Fruit fly (Drosophila melanogaster) whole organism, embryonic: ENCODE results near the gene drongo.

ENCODE experiments used
- Adf1 ChIP-seq: fragments of 200-800 bp; sonication (Bioruptor generic); IDR thresholded peaks from 2 replicates; pipeline ENCODE4 v1.3.6; 2022; ENCODE audit warnings: missing biosample characterization, missing genetic modification characterization
- BtbVII ChIP-seq: fragments of 200-800 bp; sonication (Bioruptor generic); optimal IDR thresholded peaks from 3 replicates; lab custom pipeline; 2017; ENCODE audit warnings: missing biosample characterization, mild to moderate bottlenecking, missing genetic modification characterization
- Bteb2 ChIP-seq: fragments of 200-800 bp; sonication (Bioruptor generic); optimal IDR thresholded peaks from 2 replicates; lab custom pipeline; 2016; ENCODE audit warnings: missing biosample characterization, missing genetic modification characterization
- CG10147 ChIP-seq: fragments of 200-800 bp; sonication (Bioruptor generic); optimal IDR thresholded peaks from 2 replicates; lab custom pipeline; 2019; ENCODE audit warnings: missing biosample characterization, mild to moderate bottlenecking, missing genetic modification characterization, moderate library complexity
- CG10321 ChIP-seq: fragments of 200-800 bp; sonication (Bioruptor generic); IDR thresholded peaks from 2 replicates; pipeline ENCODE4 v1.3.6; 2022; ENCODE audit warnings: missing biosample characterization, missing genetic modification characterization
- CG10979 ChIP-seq: fragments of 200-800 bp; sonication (Bioruptor generic); optimal IDR thresholded peaks from 2 replicates; lab custom pipeline; 2018; ENCODE audit warnings: missing biosample characterization, mild to moderate bottlenecking, missing genetic modification characterization, moderate library complexity
- CG11504 ChIP-seq: fragments of 200-800 bp; sonication (Bioruptor generic); optimal IDR thresholded peaks from 3 replicates; lab custom pipeline; 2019; ENCODE audit warnings: missing biosample characterization, mild to moderate bottlenecking, missing genetic modification characterization, moderate library complexity
- CG12071 ChIP-seq: fragments of 200-800 bp; sonication (Bioruptor generic); optimal IDR thresholded peaks from 3 replicates; lab custom pipeline; 2018; ENCODE audit warnings: missing biosample characterization, mild to moderate bottlenecking, missing genetic modification characterization
- CG13123 ChIP-seq: fragments of 200-800 bp; sonication (Bioruptor generic); optimal IDR thresholded peaks from 2 replicates; lab custom pipeline; 2016; ENCODE audit warnings: missing biosample characterization, missing genetic modification characterization
- CG13296 ChIP-seq: fragments of 200-800 bp; sonication (Bioruptor generic); optimal IDR thresholded peaks from 3 replicates; lab custom pipeline; 2018; ENCODE audit warnings: missing biosample characterization, mild to moderate bottlenecking, missing genetic modification characterization
- CG14441 ChIP-seq: fragments of 200-800 bp; sonication (Bioruptor generic); IDR thresholded peaks from 2 replicates; pipeline ENCODE4 v1.3.6; 2022; ENCODE audit warnings: missing biosample characterization, missing genetic modification characterization
- CG14965 ChIP-seq: fragments of 200-800 bp; sonication (Bioruptor generic); optimal IDR thresholded peaks from 2 replicates; lab custom pipeline; 2016; ENCODE audit warnings: missing biosample characterization, missing genetic modification characterization, borderline replicate concordance
- CG1603 ChIP-seq: fragments of 200-800 bp; sonication (Bioruptor generic); optimal IDR thresholded peaks from 2 replicates; lab custom pipeline; 2019; ENCODE audit warnings: missing biosample characterization, mild to moderate bottlenecking, missing genetic modification characterization, moderate library complexity
- CG17328 ChIP-seq: fragments of 200-800 bp; sonication (Bioruptor generic); IDR thresholded peaks from 2 replicates; pipeline ENCODE4 v1.3.6; 2022; ENCODE audit warnings: missing biosample characterization, missing genetic modification characterization
- CG17912 ChIP-seq: fragments of 200-800 bp; sonication (Bioruptor generic); optimal IDR thresholded peaks from 2 replicates; lab custom pipeline; 2018; ENCODE audit warnings: missing biosample characterization, mild to moderate bottlenecking, missing genetic modification characterization
- CG31224 ChIP-seq: fragments of 200-800 bp; sonication (Bioruptor generic); IDR thresholded peaks from 2 replicates; pipeline ENCODE4 v1.3.6; 2022; ENCODE audit warnings: missing biosample characterization, missing genetic modification characterization
- CG31441 ChIP-seq: fragments of 200-800 bp; sonication (Bioruptor generic); IDR thresholded peaks from 2 replicates; pipeline ENCODE4 v1.3.6; 2022; ENCODE audit warnings: missing biosample characterization, missing genetic modification characterization
- CG3163 ChIP-seq: fragments of 200-800 bp; sonication (Bioruptor generic); optimal IDR thresholded peaks from 3 replicates; lab custom pipeline; 2016; ENCODE audit warnings: missing biosample characterization, missing genetic modification characterization
- CG6683 ChIP-seq: fragments of 200-800 bp; sonication (Bioruptor generic); optimal IDR thresholded peaks from 2 replicates; lab custom pipeline; 2017; ENCODE audit warnings: missing biosample characterization, mild to moderate bottlenecking, missing genetic modification characterization, missing genetic modification reagents
- CG7556 ChIP-seq: fragments of 200-800 bp; sonication (Bioruptor generic); optimal IDR thresholded peaks from 2 replicates; lab custom pipeline; 2017; ENCODE audit warnings: missing biosample characterization, mild to moderate bottlenecking, missing genetic modification characterization
- Dref ChIP-seq: fragments of 200-800 bp; sonication (Bioruptor generic); IDR thresholded peaks from 2 replicates; pipeline ENCODE4 v1.3.6; 2022; ENCODE audit warnings: missing biosample characterization, missing genetic modification characterization
- Fer1 ChIP-seq: fragments of 200-800 bp; sonication (Bioruptor generic); optimal IDR thresholded peaks from 2 replicates; lab custom pipeline; 2017; ENCODE audit warnings: missing biosample characterization, mild to moderate bottlenecking, missing genetic modification characterization
- H15 ChIP-seq: fragments of 200-800 bp; sonication (Bioruptor generic); IDR thresholded peaks from 3 replicates; pipeline ENCODE4 v1.3.6; 2022; ENCODE audit warnings: missing biosample characterization, missing genetic modification characterization
- Hr3 ChIP-seq: fragments of 200-800 bp; sonication (Bioruptor generic); optimal IDR thresholded peaks from 3 replicates; lab custom pipeline; 2016; ENCODE audit warnings: missing biosample characterization, missing genetic modification characterization
- Hsf ChIP-seq: fragments of 200-800 bp; sonication (Bioruptor generic); optimal IDR thresholded peaks from 3 replicates; lab custom pipeline; 2016; ENCODE audit warnings: missing biosample characterization, missing genetic modification characterization
- MTF-1 ChIP-seq: fragments of 200-800 bp; sonication (Bioruptor generic); optimal IDR thresholded peaks from 2 replicates; lab custom pipeline; 2018; ENCODE audit warnings: missing biosample characterization, mild to moderate bottlenecking, missing genetic modification characterization, borderline replicate concordance
- Med ChIP-seq: fragments of 200-800 bp; sonication (Bioruptor generic); peaks from one replicate; lab custom pipeline; 2016; ENCODE audit warnings: missing biosample characterization, missing genetic modification characterization, mild to moderate bottlenecking, inconsistent platforms, moderate library complexity
- NK7.1 ChIP-seq: fragments of 200-800 bp; sonication (Bioruptor generic); optimal IDR thresholded peaks from 3 replicates; lab custom pipeline; 2016; ENCODE audit warnings: missing biosample characterization, missing genetic modification characterization
- Oli ChIP-seq: fragments of 200-800 bp; sonication (Bioruptor generic); optimal IDR thresholded peaks from 2 replicates; lab custom pipeline; 2018; ENCODE audit warnings: missing biosample characterization, mild to moderate bottlenecking, missing genetic modification characterization, moderate library complexity
- Spps ChIP-seq: fragments of 200-800 bp; sonication (Bioruptor generic); optimal IDR thresholded peaks from 2 replicates; lab custom pipeline; 2018; ENCODE audit warnings: missing biosample characterization, mild to moderate bottlenecking, missing genetic modification characterization
- Taf1 ChIP-seq: fragments of 200-800 bp; sonication (Bioruptor generic); IDR thresholded peaks from 2 replicates; pipeline ENCODE4 v1.3.6; 2022; ENCODE audit warnings: missing biosample characterization, missing genetic modification characterization
- ab ChIP-seq: fragments of 200-800 bp; sonication (Bioruptor generic); optimal IDR thresholded peaks from 2 replicates; lab custom pipeline; 2016; ENCODE audit warnings: missing biosample characterization, missing genetic modification characterization
- disco-r ChIP-seq: fragments of 200-800 bp; sonication (Bioruptor generic); optimal IDR thresholded peaks from 2 replicates; lab custom pipeline; 2016; ENCODE audit warnings: missing biosample characterization, missing genetic modification characterization
- ewg ChIP-seq: fragments of 200-800 bp; sonication (Bioruptor generic); optimal IDR thresholded peaks from 3 replicates; lab custom pipeline; 2017; ENCODE audit warnings: mild to moderate bottlenecking, missing biosample characterization, missing genetic modification reagents, missing genetic modification characterization
- fd102C ChIP-seq: fragments of 200-800 bp; sonication (Bioruptor generic); optimal IDR thresholded peaks from 2 replicates; lab custom pipeline; 2018; ENCODE audit warnings: missing biosample characterization, mild to moderate bottlenecking, missing genetic modification characterization, moderate library complexity
- fd3F ChIP-seq: fragments of 200-800 bp; sonication (Bioruptor generic); optimal IDR thresholded peaks from 2 replicates; lab custom pipeline; 2018; ENCODE audit warnings: missing biosample characterization, mild to moderate bottlenecking, missing genetic modification characterization, moderate library complexity
- lilli ChIP-seq: fragments of 200-800 bp; sonication (Bioruptor generic); optimal IDR thresholded peaks from 3 replicates; lab custom pipeline; 2016; ENCODE audit warnings: missing biosample characterization, missing genetic modification characterization
- lmd ChIP-seq: fragments of 200-800 bp; sonication (Bioruptor generic); IDR thresholded peaks from 2 replicates; pipeline ENCODE4 v1.3.6; 2022; ENCODE audit warnings: missing biosample characterization, missing genetic modification characterization
- nerfin-2 ChIP-seq: fragments of 200-800 bp; sonication (Bioruptor generic); IDR thresholded peaks from 2 replicates; pipeline ENCODE4 v1.3.6; 2022; ENCODE audit warnings: missing biosample characterization, missing genetic modification characterization; ENCODE audit not compliant: partially characterized antibody
- nom ChIP-seq: fragments of 200-800 bp; sonication (Bioruptor generic); optimal IDR thresholded peaks from 2 replicates; lab custom pipeline; 2017; ENCODE audit warnings: missing biosample characterization, missing genetic modification characterization, mild to moderate bottlenecking, moderate library complexity, missing genetic modification reagents
- pan ChIP-seq, 4 experiments: fragments of >200 bp in 3 of 4; fragments of 200-800 bp in 1 of 4; sonication (Bioruptor generic) in 1 of 4; optimal IDR thresholded peaks in 3 of 4; IDR thresholded peaks in 1 of 4; 2 replicates each; pipeline versions ENCODE4 v1.3.6 to Lab custom; 2017 to 2022; ENCODE audit warnings: missing biosample characterization in 2 of 4, missing genetic modification characterization in 2 of 4, mixed read lengths in 1 of 4
- peb ChIP-seq: fragments of 200-800 bp; sonication (Bioruptor generic); IDR thresholded peaks from 2 replicates; pipeline ENCODE4 v1.3.6; 2022; ENCODE audit warnings: missing biosample characterization, missing genetic modification characterization
- sens ChIP-seq: fragments of 200-800 bp; sonication (Bioruptor generic); peaks from one replicate; lab custom pipeline; 2016; ENCODE audit warnings: missing biosample characterization, missing genetic modification characterization
- slou ChIP-seq: fragments of 200-800 bp; sonication (Bioruptor generic); optimal IDR thresholded peaks from 3 replicates; lab custom pipeline; 2016; ENCODE audit warnings: missing biosample characterization, missing genetic modification characterization
- so ChIP-seq: fragments of 200-800 bp; sonication (Bioruptor generic); IDR thresholded peaks from 3 replicates; pipeline ENCODE4 v1.3.6; 2022; ENCODE audit warnings: missing biosample characterization, missing genetic modification characterization
- sr ChIP-seq: fragments of 200-800 bp; sonication (Bioruptor generic); IDR thresholded peaks from 3 replicates; pipeline ENCODE4 v1.3.6; 2022; ENCODE audit warnings: missing biosample characterization, missing genetic modification characterization
- tll ChIP-seq, 2 experiments: fragments of 200-800 bp in 1 of 2; fragments of >200 bp in 1 of 2; sonication (Bioruptor generic) in 1 of 2; optimal IDR thresholded peaks; 2 replicates each; lab custom pipeline; 2017 to 2019; ENCODE audit warnings: missing biosample characterization in 2 of 2, missing genetic modification characterization in 2 of 2, mild to moderate bottlenecking in 1 of 2, moderate library complexity in 1 of 2
- tup ChIP-seq: fragments of 200-800 bp; sonication (Bioruptor generic); optimal IDR thresholded peaks from 2 replicates; lab custom pipeline; 2016; ENCODE audit warnings: missing biosample characterization, mild to moderate bottlenecking, missing genetic modification characterization, moderate library complexity
- z ChIP-seq: fragments of 200-800 bp; sonication (Bioruptor generic); IDR thresholded peaks from 3 replicates; pipeline ENCODE4 v1.3.6; 2022; ENCODE audit warnings: missing biosample characterization, missing genetic modification characterization
- zfh2 ChIP-seq: fragments of 200-800 bp; sonication (Bioruptor generic); optimal IDR thresholded peaks from 2 replicates; lab custom pipeline; 2016; ENCODE audit warnings: missing biosample characterization, missing genetic modification characterization

The drongo gene

dm6 chr2L:850727-851257 lies at the start of gene drongo (continued):
- TF ChIP-seq disco-r (GFP tag; lab: Kevin White, UChicago): no peak
- peak; percentile 95 for TF ChIP-seq Dref
- peak; percentile 90 for TF ChIP-seq Med
- peak; percentile 86 for TF ChIP-seq sens (GFP tag; lab: Kevin White, UChicago)
- TF ChIP-seq CG1603: peak; percentile 86
- peak; percentile 38 for TF ChIP-seq CG12071 (GFP tag; lab: Kevin White, UChicago)
- TF ChIP-seq tll (GFP tag; optimal IDR thresholded peaks at IDR 0.05; lab: Kevin White, UChicago): no peak
- no peak for TF ChIP-seq tup (GFP tag; lab: Kevin White, UChicago)
- TF ChIP-seq BtbVII (GFP tag; lab: Kevin White, UChicago): no peak
- TF ChIP-seq CG31441 (GFP tag; lab: Robert Waterston, UW): no peak; the same call in 1 of the 2 replicates
- TF ChIP-seq slou (GFP tag; lab: Kevin White, UChicago): no peak
- TF ChIP-seq zfh2: no peak
- TF ChIP-seq CG13123 (GFP tag; lab: Kevin White, UChicago): no peak
- peak; percentile 54 for TF ChIP-seq Fer1 (GFP tag; lab: Kevin White, UChicago)
- TF ChIP-seq Hr3 (GFP tag; lab: Kevin White, UChicago): no peak
- no peak for TF ChIP-seq H15 (GFP tag; lab: Robert Waterston, UW)
- TF ChIP-seq CG11504 (tag; lab: Kevin White, UChicago): peak; percentile 48
- no peak for TF ChIP-seq CG14965 (GFP tag; lab: Kevin White, UChicago)
- peak; percentile 18 for TF ChIP-seq CG3163 (GFP tag; lab: Kevin White, UChicago)
- no peak for TF ChIP-seq Bteb2
- no peak for TF ChIP-seq CG6683
- peak; percentile 32; the same call in 1 of the 2 replicates for TF ChIP-seq CG17328
- TF ChIP-seq CG14441 (GFP tag; lab: Robert Waterston, UW): peak; percentile 32; the same call in 1 of the 2 replicates
- TF ChIP-seq fd3F: no peak
- TF ChIP-seq peb (GFP tag; lab: Robert Waterston, UW): no peak
- TF ChIP-seq CG10979 (tag; lab: Kevin White, UChicago): no peak
- no peak; the same call in 2 of the 3 replicates for TF ChIP-seq sr (GFP tag; lab: Robert Waterston, UW)
- no peak for TF ChIP-seq pan (optimal IDR thresholded peaks at IDR 0.05; lab: Kevin White, UChicago)
- TF ChIP-seq pan (GFP tag; optimal IDR thresholded peaks at IDR 0.05 in 1 of 2, IDR thresholded peaks at IDR 0.05 in 1 of 2): no peak
- peak; percentile 76 for TF ChIP-seq nom (GFP tag; lab: Kevin White, UChicago)
- no peak for TF ChIP-seq MTF-1 (GFP tag; lab: Kevin White, UChicago)
- TF ChIP-seq z (GFP tag; lab: Robert Waterston, UW): no peak
- no peak for TF ChIP-seq CG10147 (GFP tag; lab: Kevin White, UChicago)
- TF ChIP-seq ab (GFP tag; lab: Kevin White, UChicago): no peak
- TF ChIP-seq CG31224 (GFP tag; lab: Robert Waterston, UW): no peak
- no peak for TF ChIP-seq Taf1
- no peak for TF ChIP-seq Spps
- no peak for TF ChIP-seq Oli
- TF ChIP-seq nerfin-2: no peak
- TF ChIP-seq CG7556 (GFP tag; lab: Kevin White, UChicago): peak; percentile 4
- TF ChIP-seq CG13296 (GFP tag; lab: Kevin White, UChicago): peak; percentile 48
- peak; percentile 27 for TF ChIP-seq Hsf
- no peak for TF ChIP-seq CG10321 (GFP tag; lab: Robert Waterston, UW)
- peak; percentile 50; the same call in 1 of the 3 replicates for TF ChIP-seq so (GFP tag; lab: Robert Waterston, UW)
- TF ChIP-seq CG17912 (GFP tag; lab: Kevin White, UChicago): peak; percentile 70
- peak; percentile 33 for TF ChIP-seq lilli
- TF ChIP-seq lmd: no peak; the same call in 1 of the 2 replicates
- TF ChIP-seq NK7.1 (GFP tag; lab: Kevin White, UChicago): no peak
- TF ChIP-seq ewg (GFP tag; lab: Kevin White, UChicago): peak; percentile 15
- TF ChIP-seq Adf1 (GFP tag; lab: Robert Waterston, UW): peak; percentile 52; the same call in 1 of the 2 replicates
- TF ChIP-seq fd102C (GFP tag; lab: Kevin White, UChicago): no peak
